Worm (Caenorhabditis elegans) whole organism, L1 larva: Measurements from ENCODE around the gene ncl-1.

ENCODE experiments used
- elt-3 ChIP-seq, 6 experiments: fragments of 150-350 bp in 1 of 6; sonication (generic microtip); optimal IDR thresholded peaks; 2 replicates each; lab custom pipeline; 2017 to 2018; ENCODE audit warnings: missing biosample characterization in 6 of 6, missing genetic modification characterization in 6 of 6, inconsistent platforms in 1 of 6
- nhr-11 ChIP-seq: fragments of 150-350 bp; optimal IDR thresholded peaks from 2 replicates; lab custom pipeline; 2014; ENCODE audit warnings: missing biosample characterization, missing genetic modification characterization

DNA sequence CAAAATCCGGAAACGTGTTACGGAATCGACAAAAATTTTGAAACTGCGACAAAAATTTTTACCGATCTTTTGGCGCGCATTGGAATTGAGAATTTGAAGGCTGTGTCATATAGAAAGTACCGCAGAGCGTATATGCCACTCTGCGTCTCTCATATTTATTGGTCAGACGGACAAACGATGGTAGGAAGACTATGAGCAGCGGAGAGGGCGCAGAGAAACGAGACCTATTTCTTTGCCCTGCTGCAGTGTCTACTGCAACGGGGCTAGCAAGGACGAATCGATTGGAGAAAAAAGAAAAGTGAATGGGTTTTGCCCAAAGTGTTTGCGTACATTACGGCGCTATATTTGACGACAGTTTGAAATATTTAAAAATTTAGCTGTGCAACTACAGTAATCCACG, 9.5 kb upstream of the ncl-1 start:
- no peak for TF ChIP-seq nhr-11 (tag; lab: Kevin White, UChicago)
- TF ChIP-seq elt-3 (tag; optimal IDR thresholded peaks at IDR 0.05; lab: Kevin White, UChicago): peak in 1 of 6 experiments; percentile 9
